Worm (Caenorhabditis elegans) whole organism, L3 larva: Measurements from ENCODE around the gene W03A5.1.
A peak's percentile ranks its signal among the peaks of the same experiment; 100 is the strongest.

ENCODE experiments used
- R02D3.7 ChIP-seq: fragments of 150-350 bp; optimal IDR thresholded peaks from 2 replicates; lab custom pipeline; 2014; ENCODE audit warnings: missing biosample characterization, missing genetic modification characterization
- ceh-28 ChIP-seq: fragments of 150-350 bp; optimal IDR thresholded peaks from 2 replicates; lab custom pipeline; 2014; ENCODE audit warnings: missing biosample characterization, missing genetic modification reagents, missing genetic modification characterization
- ceh-82 ChIP-seq: fragments of 150-350 bp; optimal IDR thresholded peaks from 2 replicates; lab custom pipeline; 2014; ENCODE audit warnings: missing biosample characterization, missing genetic modification characterization
- ceh-9 ChIP-seq: sonication (generic microtip); optimal IDR thresholded peaks from 2 replicates; lab custom pipeline; 2018; ENCODE audit warnings: missing biosample characterization, missing genetic modification characterization
- daf-12 ChIP-seq: fragments of 150-350 bp; optimal IDR thresholded peaks from 2 replicates; lab custom pipeline; 2014; ENCODE audit warnings: missing biosample characterization, missing genetic modification reagents, missing genetic modification characterization
- egl-5 ChIP-seq: fragments of 150-350 bp; optimal IDR thresholded peaks from 2 replicates; lab custom pipeline; 2017; ENCODE audit warnings: missing biosample characterization, missing genetic modification reagents, missing genetic modification characterization, inconsistent platforms
- elt-1 ChIP-seq: fragments of 150-350 bp; optimal IDR thresholded peaks from 2 replicates; lab custom pipeline; 2014; ENCODE audit warnings: missing biosample characterization, missing genetic modification characterization
- elt-2 ChIP-seq: sonication (generic microtip); optimal IDR thresholded peaks from 2 replicates; lab custom pipeline; 2016; ENCODE audit warnings: missing genetic modification reagents, mild to moderate bottlenecking, missing genetic modification characterization, missing compliant biosample characterization
- elt-3 ChIP-seq, 3 experiments: fragments of 150-350 bp in 1 of 3; sonication (generic microtip) in 2 of 3; optimal IDR thresholded peaks; 2 replicates in 2 of 3; 4 replicates in 1 of 3; lab custom pipeline; 2014 to 2017; ENCODE audit warnings: missing biosample characterization in 3 of 3, missing genetic modification characterization in 3 of 3
- eor-1 ChIP-seq, 2 experiments: fragments of 150-350 bp; optimal IDR thresholded peaks; 2 replicates each; lab custom pipeline; 2014 to 2018; ENCODE audit warnings: missing biosample characterization in 2 of 2, missing genetic modification characterization in 2 of 2
- fkh-2 ChIP-seq: fragments of 150-350 bp; optimal IDR thresholded peaks from 2 replicates; lab custom pipeline; 2014; ENCODE audit warnings: missing biosample characterization, missing genetic modification reagents, missing genetic modification characterization
- fos-1 ChIP-seq: fragments of 150-350 bp; optimal IDR thresholded peaks from 2 replicates; lab custom pipeline; 2014; ENCODE audit warnings: missing biosample characterization, missing genetic modification characterization
- hmg-11 ChIP-seq: sonication (generic microtip); optimal IDR thresholded peaks from 2 replicates; lab custom pipeline; 2016; ENCODE audit warnings: missing genetic modification characterization, missing compliant biosample characterization
- jun-1 ChIP-seq: fragments of 150-350 bp; optimal IDR thresholded peaks from 2 replicates; lab custom pipeline; 2014; ENCODE audit warnings: missing biosample characterization, missing genetic modification reagents, missing genetic modification characterization
- lin-15B ChIP-seq: fragments of 150-350 bp; optimal IDR thresholded peaks from 2 replicates; lab custom pipeline; 2014; ENCODE audit warnings: missing biosample characterization, missing genetic modification characterization
- lin-39 ChIP-seq: fragments of 150-350 bp; optimal IDR thresholded peaks from 2 replicates; lab custom pipeline; 2018; ENCODE audit warnings: missing biosample characterization, missing genetic modification reagents, missing genetic modification characterization
- lsy-12 ChIP-seq: sonication (generic microtip); optimal IDR thresholded peaks from 2 replicates; lab custom pipeline; 2016; ENCODE audit warnings: mild to moderate bottlenecking, missing genetic modification characterization, missing compliant biosample characterization
- mdl-1 ChIP-seq: fragments of 150-350 bp; optimal IDR thresholded peaks from 2 replicates; lab custom pipeline; 2014; ENCODE audit warnings: missing biosample characterization, missing genetic modification characterization
- mml-1 ChIP-seq: fragments of 150-350 bp; sonication (generic microtip); optimal IDR thresholded peaks from 3 replicates; lab custom pipeline; 2014; ENCODE audit warnings: missing biosample characterization, missing genetic modification characterization
- nfya-1 ChIP-seq: sonication (generic microtip); optimal IDR thresholded peaks from 2 replicates; lab custom pipeline; 2017; ENCODE audit warnings: missing genetic modification characterization, mild to moderate bottlenecking, missing compliant biosample characterization, antibody characterized with exemption, moderate library complexity; ENCODE audit not compliant: insufficient read depth
- nhr-11 ChIP-seq: fragments of 150-350 bp; optimal IDR thresholded peaks from 2 replicates; lab custom pipeline; 2014; ENCODE audit warnings: missing biosample characterization, missing genetic modification characterization
- nhr-12 ChIP-seq: fragments of 150-350 bp; optimal IDR thresholded peaks from 2 replicates; lab custom pipeline; 2014; ENCODE audit warnings: missing biosample characterization, missing genetic modification characterization
- nhr-23 ChIP-seq: fragments of 150-350 bp; optimal IDR thresholded peaks from 2 replicates; lab custom pipeline; 2014; ENCODE audit warnings: missing biosample characterization, missing genetic modification reagents, missing genetic modification characterization
- nhr-237 ChIP-seq: fragments of 150-350 bp; optimal IDR thresholded peaks from 2 replicates; lab custom pipeline; 2014; ENCODE audit warnings: missing biosample characterization, missing genetic modification characterization
- nhr-25 ChIP-seq: sonication (generic microtip); optimal IDR thresholded peaks from 2 replicates; lab custom pipeline; 2017; ENCODE audit warnings: missing biosample characterization, missing genetic modification characterization
- nhr-28 ChIP-seq: fragments of 150-350 bp; optimal IDR thresholded peaks from 2 replicates; lab custom pipeline; 2014; ENCODE audit warnings: missing biosample characterization, missing genetic modification characterization
- nhr-67 ChIP-seq: fragments of 150-350 bp; optimal IDR thresholded peaks from 2 replicates; lab custom pipeline; 2014; ENCODE audit warnings: missing biosample characterization, missing genetic modification characterization
- nhr-77 ChIP-seq: fragments of 150-350 bp; optimal IDR thresholded peaks from 2 replicates; lab custom pipeline; 2014; ENCODE audit warnings: missing biosample characterization, missing genetic modification characterization
- pha-4 ChIP-seq: fragments of 150-350 bp; optimal IDR thresholded peaks from 2 replicates; lab custom pipeline; 2014; ENCODE audit warnings: missing biosample characterization, missing genetic modification reagents, missing genetic modification characterization
- pqm-1 ChIP-seq: fragments of 150-350 bp; optimal IDR thresholded peaks from 2 replicates; lab custom pipeline; 2017; ENCODE audit warnings: missing biosample characterization, missing genetic modification characterization, inconsistent platforms
- sea-2 ChIP-seq: fragments of 150-350 bp; sonication (generic microtip); optimal IDR thresholded peaks from 4 replicates; lab custom pipeline; 2014; ENCODE audit warnings: missing biosample characterization, missing genetic modification reagents, missing genetic modification characterization
- snpc-4 ChIP-seq: fragments of 150-350 bp; optimal IDR thresholded peaks from 2 replicates; lab custom pipeline; 2014; ENCODE audit warnings: missing biosample characterization, missing genetic modification characterization
- tbx-2 ChIP-seq: sonication (generic microtip); optimal IDR thresholded peaks from 2 replicates; lab custom pipeline; 2016; ENCODE audit warnings: mild to moderate bottlenecking, missing genetic modification characterization, missing compliant biosample characterization
- unc-39 ChIP-seq: sonication (generic microtip); optimal IDR thresholded peaks from 4 replicates; lab custom pipeline; 2017; ENCODE audit warnings: missing biosample characterization, missing genetic modification characterization
- zag-1 ChIP-seq: fragments of 150-350 bp; optimal IDR thresholded peaks from 2 replicates; lab custom pipeline; 2014; ENCODE audit warnings: missing biosample characterization, missing genetic modification characterization
- ztf-11 ChIP-seq: fragments of 150-350 bp; optimal IDR thresholded peaks from 2 replicates; lab custom pipeline; 2014; ENCODE audit warnings: missing biosample characterization, missing genetic modification characterization
- ztf-4 ChIP-seq: fragments of 150-350 bp; optimal IDR thresholded peaks from 2 replicates; lab custom pipeline; 2014; ENCODE audit warnings: missing biosample characterization, missing genetic modification characterization

Gene W03A5.1

DNA sequence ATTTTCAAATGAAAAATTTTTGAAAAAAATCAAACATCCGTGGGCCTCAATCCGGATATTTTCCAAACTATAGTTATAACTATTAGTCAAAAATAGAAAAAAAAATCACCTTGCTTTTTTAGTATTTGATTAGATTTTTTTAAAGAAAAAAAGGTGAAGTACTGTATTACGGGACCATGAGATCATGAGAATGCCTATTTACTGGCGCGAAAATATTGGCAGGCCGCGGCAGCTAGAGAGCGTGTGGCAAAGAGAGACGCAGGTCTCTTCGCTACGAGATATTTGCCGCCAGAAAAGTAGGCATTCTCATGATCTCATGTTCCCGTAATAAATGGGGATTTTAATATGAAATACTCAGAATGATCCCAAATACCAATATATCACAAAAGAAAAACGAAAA lies 2.7 kb upstream of the W03A5.1 start:
- no peak for TF ChIP-seq jun-1
- TF ChIP-seq sea-2 (GFP tag; lab: Kevin White, UChicago): no peak
- no peak for TF ChIP-seq nhr-23 (tag; lab: Kevin White, UChicago)
- no peak for TF ChIP-seq nhr-28 (tag; lab: Kevin White, UChicago)
- no peak for TF ChIP-seq snpc-4
- no peak for TF ChIP-seq elt-1 (tag; lab: Kevin White, UChicago)
- no peak for TF ChIP-seq unc-39 (tag; lab: Kevin White, UChicago)
- TF ChIP-seq egl-5 (tag; lab: Kevin White, UChicago): no peak
- no peak for TF ChIP-seq ztf-11
- TF ChIP-seq hmg-11 (tag; lab: Kevin White, UChicago): no peak
- no peak for TF ChIP-seq nhr-77 (tag; lab: Kevin White, UChicago)
- TF ChIP-seq nhr-237 (tag; lab: Kevin White, UChicago): no peak
- no peak for TF ChIP-seq ztf-4 (tag; lab: Kevin White, UChicago)
- no peak for TF ChIP-seq pqm-1 (tag; lab: Kevin White, UChicago)
- no peak for TF ChIP-seq nhr-12 (tag; lab: Kevin White, UChicago)
- TF ChIP-seq ceh-28: no peak
- TF ChIP-seq daf-12 (tag; lab: Kevin White, UChicago): no peak
- no peak for TF ChIP-seq elt-3 (tag; optimal IDR thresholded peaks at IDR 0.05; lab: Kevin White, UChicago)
- TF ChIP-seq lsy-12 (tag; lab: Kevin White, UChicago): no peak

- TF ChIP-seq nhr-25 (peak; percentile 47), fos-1 (tag; lab: Kevin White, UChicago) (no peak), elt-1 (tag; lab: Kevin White, UChicago) (no peak), nfya-1 (peak; percentile 79), nhr-28 (tag; lab: Kevin White, UChicago) (no peak), lin-15B (tag; lab: Kevin White, UChicago) (peak; percentile 68), pha-4 (tag; lab: Kevin White, UChicago) (peak; percentile 62), ceh-9 (no peak), elt-3 (tag; optimal IDR thresholded peaks at IDR 0.05; lab: Kevin White, UChicago) (no peak), hmg-11 (tag; lab: Kevin White, UChicago) (peak; percentile 34), lin-39 (tag; lab: Kevin White, UChicago) (peak; percentile 30), elt-2 (tag; lab: Kevin White, UChicago) (peak; percentile 41)
Observed at ce11 chrIII:5405628-5406084, 2.0 kb upstream of the W03A5.1 start, which contains the start of the genes W03A5.2 and Y32H12A.8. Gene W03A5.2 (plus strand): TSS chrIII:5406034. Gene Y32H12A.8 (minus strand): TSS chrIII:5406037.

DNA sequence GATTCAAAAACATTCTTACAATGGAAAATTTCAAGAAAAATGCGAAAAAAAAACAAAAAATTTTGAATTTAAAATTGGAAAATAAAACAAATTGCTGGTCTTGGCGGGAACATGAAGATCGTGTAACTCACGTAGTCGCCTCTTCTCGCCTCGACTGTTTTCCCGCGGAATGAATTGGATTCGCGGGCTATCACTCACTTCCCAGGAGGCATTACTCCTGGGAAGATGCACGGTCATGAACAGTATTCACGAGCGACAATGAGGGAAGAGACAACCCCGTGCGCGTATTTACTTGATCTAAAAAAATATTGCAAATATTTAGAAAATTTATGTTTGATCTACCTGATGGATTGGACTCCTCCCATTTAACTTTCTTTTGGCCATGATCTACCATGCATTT lies 1.4 kb upstream of the W03A5.1 start:
- no peak for TF ChIP-seq fkh-2
- no peak for TF ChIP-seq lin-15B (tag; lab: Kevin White, UChicago)
- no peak for TF ChIP-seq mml-1 (tag; lab: Kevin White, UChicago)

- TF ChIP-seq ztf-4 (tag; lab: Kevin White, UChicago) (no peak), tbx-2 (tag; lab: Kevin White, UChicago) (no peak), lin-39 (tag; lab: Kevin White, UChicago) (no peak), ceh-82 (tag; lab: Kevin White, UChicago) (no peak), pha-4 (tag; lab: Kevin White, UChicago) (no peak), nfya-1 (no peak), R02D3.7 (tag; lab: Kevin White, UChicago) (no peak), mdl-1 (tag; lab: Kevin White, UChicago) (no peak), ceh-28 (no peak), nhr-28 (tag; lab: Kevin White, UChicago) (no peak), nhr-67 (no peak), nhr-11 (tag; lab: Kevin White, UChicago) (no peak), lsy-12 (tag; lab: Kevin White, UChicago) (no peak), eor-1 (tag; optimal IDR thresholded peaks at IDR 0.05; lab: Kevin White, UChicago) (no peak), ztf-11 (no peak), zag-1 (tag; lab: Kevin White, UChicago) (no peak)
Observed at ce11 chrIII:5407060-5407459, 628 bp upstream of the W03A5.1 start.
